Worm (Caenorhabditis elegans) whole organism, L4 larva: Measurements from ENCODE around the gene srt-64.

Experiments used
- F10B5.3 ChIP-seq: sonication (generic microtip); optimal IDR thresholded peaks from 2 replicates; lab custom pipeline; 2016; ENCODE audit warnings: mild to moderate bottlenecking, missing genetic modification characterization, missing compliant biosample characterization
- F26F4.8 ChIP-seq: fragments of 200-800 bp; sonication (Bioruptor generic); conservative IDR thresholded peaks from 2 replicates; pipeline ENCODE4 v1.3.6; 2022; ENCODE audit warnings: missing genetic modification characterization, missing compliant biosample characterization
- F44E2.7 ChIP-seq: fragments of 200-800 bp; sonication (Bioruptor generic); IDR thresholded peaks from 2 replicates; pipeline ENCODE4 v2.1.2; 2022; ENCODE audit warnings: missing genetic modification characterization, missing compliant biosample characterization
- F49E8.2 ChIP-seq: sonication (generic microtip); optimal IDR thresholded peaks from 2 replicates; lab custom pipeline; 2016; ENCODE audit warnings: missing compliant biosample characterization, mild to moderate bottlenecking, missing genetic modification characterization, borderline replicate concordance
- T20F7.1 ChIP-seq: fragments of 200-800 bp; sonication (Bioruptor generic); optimal IDR thresholded peaks from 2 replicates; lab custom pipeline; 2018; ENCODE audit warnings: mild to moderate bottlenecking, missing genetic modification characterization, missing compliant biosample characterization
- T26A8.4 ChIP-seq: fragments of 200-800 bp; sonication (Bioruptor generic); IDR thresholded peaks from 2 replicates; pipeline ENCODE4 v1.3.6; 2022; ENCODE audit warnings: missing genetic modification characterization, missing compliant biosample characterization
- Y105C5A.15 ChIP-seq: fragments of 200-800 bp; sonication (Bioruptor generic); IDR thresholded peaks from 2 replicates; pipeline ENCODE4 v1.3.6; 2022; ENCODE audit warnings: missing genetic modification characterization, missing compliant biosample characterization
- Y75B8A.6 ChIP-seq: fragments of 200-800 bp; sonication (Bioruptor generic); IDR thresholded peaks from 2 replicates; pipeline ENCODE4 v1.3.6; 2022; ENCODE audit warnings: missing genetic modification reagents, missing genetic modification characterization, missing compliant biosample characterization
- ZK546.5 ChIP-seq, 2 experiments: sonication (generic microtip); optimal IDR thresholded peaks; 2 replicates each; lab custom pipeline; 2017; ENCODE audit warnings: missing biosample characterization in 2 of 2, missing genetic modification characterization in 2 of 2
- aha-1 ChIP-seq: fragments of 150-350 bp; peaks from one replicate; lab custom pipeline; 2014; ENCODE audit warnings: missing biosample characterization, missing genetic modification characterization
- ama-1 ChIP-seq: fragments of 150-350 bp; optimal IDR thresholded peaks from 2 replicates; lab custom pipeline; 2014; ENCODE audit warnings: inconsistent platforms, mixed read lengths
- attf-4 ChIP-seq: sonication (generic microtip); optimal IDR thresholded peaks from 3 replicates; lab custom pipeline; 2017; ENCODE audit warnings: missing biosample characterization, missing genetic modification characterization
- ceh-20 ChIP-seq: fragments of 200-800 bp; sonication (Bioruptor generic); IDR thresholded peaks from 2 replicates; pipeline ENCODE4 v1.3.6; 2022; ENCODE audit warnings: missing genetic modification reagents, missing genetic modification characterization, missing compliant biosample characterization
- ceh-28 ChIP-seq: fragments of 150-350 bp; optimal IDR thresholded peaks from 2 replicates; lab custom pipeline; 2014; ENCODE audit warnings: missing biosample characterization, missing genetic modification reagents, missing genetic modification characterization
- ceh-44 ChIP-seq: fragments of 200-800 bp; sonication (Bioruptor generic); IDR thresholded peaks from 2 replicates; pipeline ENCODE4 v1.3.6; 2022; ENCODE audit warnings: missing genetic modification reagents, missing genetic modification characterization, missing compliant biosample characterization
- ceh-82 ChIP-seq: sonication (generic microtip); optimal IDR thresholded peaks from 2 replicates; lab custom pipeline; 2017; ENCODE audit warnings: missing biosample characterization, missing genetic modification characterization
- daf-12 ChIP-seq: fragments of 150-350 bp; optimal IDR thresholded peaks from 2 replicates; lab custom pipeline; 2014; ENCODE audit warnings: missing biosample characterization, missing genetic modification reagents, missing genetic modification characterization
- daf-16 ChIP-seq, 3 experiments: sonication (generic microtip); optimal IDR thresholded peaks; 2 replicates each; lab custom pipeline; 2016 to 2017; ENCODE audit warnings: missing genetic modification characterization in 3 of 3, missing genetic modification reagents in 3 of 3, mild to moderate bottlenecking in 2 of 3, missing compliant biosample characterization in 2 of 3, missing biosample characterization in 1 of 3, moderate library complexity in 1 of 3
- daf-19 ChIP-seq: fragments of 200-800 bp; sonication (Bioruptor generic); conservative IDR thresholded peaks from 2 replicates; pipeline ENCODE4 v1.3.6; 2022; ENCODE audit warnings: missing genetic modification characterization, missing compliant biosample characterization
- dmd-9 ChIP-seq: fragments of 200-800 bp; sonication (Bioruptor generic); IDR thresholded peaks from 2 replicates; pipeline ENCODE4 v1.3.6; 2022; ENCODE audit warnings: missing genetic modification reagents, missing genetic modification characterization, missing compliant biosample characterization
- gei-8 ChIP-seq: fragments of 200-800 bp; sonication (Bioruptor generic); optimal IDR thresholded peaks from 2 replicates; lab custom pipeline; 2018; ENCODE audit warnings: mild to moderate bottlenecking, missing genetic modification characterization, missing compliant biosample characterization
- hlh-11 ChIP-seq: fragments of 200-800 bp; sonication (Bioruptor generic); optimal IDR thresholded peaks from 2 replicates; lab custom pipeline; 2018; ENCODE audit warnings: mild to moderate bottlenecking, missing genetic modification characterization, missing compliant biosample characterization
- lim-7 ChIP-seq: fragments of 200-800 bp; sonication (Bioruptor generic); IDR thresholded peaks from 2 replicates; pipeline ENCODE4 v1.3.6; 2022; ENCODE audit warnings: missing genetic modification characterization, missing compliant biosample characterization
- lin-29 ChIP-seq: fragments of 200-800 bp; sonication (Bioruptor generic); IDR thresholded peaks from 2 replicates; pipeline ENCODE4 v1.3.6; 2022; ENCODE audit warnings: missing genetic modification reagents, missing genetic modification characterization, missing compliant biosample characterization
- lir-3 ChIP-seq: sonication (generic microtip); optimal IDR thresholded peaks from 2 replicates; lab custom pipeline; 2016; ENCODE audit warnings: mild to moderate bottlenecking, missing genetic modification characterization, missing compliant biosample characterization
- lsy-2 ChIP-seq, 2 experiments: fragments of 150-350 bp in 1 of 2; sonication (generic microtip) in 1 of 2; optimal IDR thresholded peaks; 2 replicates each; lab custom pipeline; 2014 to 2017; ENCODE audit warnings: missing biosample characterization in 2 of 2, missing genetic modification characterization in 2 of 2
- madf-5 ChIP-seq, 2 experiments: fragments of 200-800 bp; sonication (Bioruptor generic); IDR thresholded peaks; 2 replicates each; pipeline ENCODE4 v1.3.6; 2022; ENCODE audit warnings: missing compliant biosample characterization in 2 of 2, missing genetic modification characterization in 2 of 2
- madf-9 ChIP-seq: fragments of 200-800 bp; sonication (Bioruptor generic); conservative IDR thresholded peaks from 2 replicates; pipeline ENCODE4 v1.3.6; 2022; ENCODE audit warnings: missing genetic modification reagents, missing genetic modification characterization, missing compliant biosample characterization
- mdl-1 ChIP-seq, 2 experiments: fragments of 150-350 bp in 1 of 2; sonication (generic microtip) in 1 of 2; optimal IDR thresholded peaks; 2 replicates each; lab custom pipeline; 2014 to 2017; ENCODE audit warnings: missing biosample characterization in 2 of 2, missing genetic modification characterization in 2 of 2
- nhr-10 ChIP-seq: fragments of 150-350 bp; optimal IDR thresholded peaks from 2 replicates; lab custom pipeline; 2014; ENCODE audit warnings: missing biosample characterization, missing genetic modification characterization
- nhr-111 ChIP-seq: fragments of 200-800 bp; sonication (Bioruptor generic); optimal IDR thresholded peaks from 2 replicates; lab custom pipeline; 2018; ENCODE audit warnings: mild to moderate bottlenecking, missing genetic modification characterization, missing compliant biosample characterization
- nhr-25 ChIP-seq: sonication (generic microtip); optimal IDR thresholded peaks from 2 replicates; lab custom pipeline; 2017; ENCODE audit warnings: missing genetic modification characterization, mild to moderate bottlenecking, missing compliant biosample characterization, antibody characterized with exemption, moderate library complexity, borderline replicate concordance; ENCODE audit not compliant: insufficient read depth
- nhr-6 ChIP-seq: fragments of 150-350 bp; optimal IDR thresholded peaks from 2 replicates; lab custom pipeline; 2014; ENCODE audit warnings: missing biosample characterization, missing genetic modification characterization
- rbr-2 ChIP-seq: sonication (generic microtip); optimal IDR thresholded peaks from 2 replicates; lab custom pipeline; 2016; ENCODE audit warnings: missing genotype, missing genetic modification characterization, missing compliant biosample characterization
- saeg-2 ChIP-seq: fragments of 200-800 bp; sonication (Bioruptor generic); IDR thresholded peaks from 2 replicates; pipeline ENCODE4 v1.3.6; 2022; ENCODE audit warnings: missing genetic modification reagents, missing genetic modification characterization, missing compliant biosample characterization
- skn-1 ChIP-seq: fragments of 150-350 bp; optimal IDR thresholded peaks from 2 replicates; lab custom pipeline; 2014; ENCODE audit warnings: missing biosample characterization, missing genetic modification characterization
- snpc-4 ChIP-seq: fragments of 150-350 bp; optimal IDR thresholded peaks from 2 replicates; lab custom pipeline; 2014; ENCODE audit warnings: missing biosample characterization, missing genetic modification characterization
- spr-1 ChIP-seq: sonication (generic microtip); optimal IDR thresholded peaks from 2 replicates; lab custom pipeline; 2016; ENCODE audit warnings: mild to moderate bottlenecking, missing genetic modification characterization, missing compliant biosample characterization
- unc-39 ChIP-seq: sonication (generic microtip); optimal IDR thresholded peaks from 2 replicates; lab custom pipeline; 2017; ENCODE audit warnings: missing biosample characterization, missing genetic modification characterization
- unc-62 ChIP-seq, 3 experiments: fragments of 150-350 bp in 1 of 3; sonication (generic microtip); optimal IDR thresholded peaks in 2 of 3; peaks in 1 of 3; 1 replicate in 1 of 3; 2 replicates in 2 of 3; lab custom pipeline; 2014 to 2017; ENCODE audit warnings: missing biosample characterization in 3 of 3, missing genetic modification characterization in 3 of 3, missing genetic modification reagents in 3 of 3, missing genotype in 1 of 3
- zag-1 ChIP-seq: fragments of 150-350 bp; optimal IDR thresholded peaks from 2 replicates; lab custom pipeline; 2014; ENCODE audit warnings: missing biosample characterization, missing genetic modification characterization
- zfp-3 ChIP-seq: fragments of 200-800 bp; sonication (Bioruptor generic); conservative IDR thresholded peaks from 2 replicates; pipeline ENCODE4 v1.3.6; 2022; ENCODE audit warnings: missing genetic modification reagents, missing genetic modification characterization, missing compliant biosample characterization
- zip-11 ChIP-seq: fragments of 200-800 bp; sonication (Bioruptor generic); IDR thresholded peaks from 2 replicates; pipeline ENCODE4 v1.3.6; 2022; ENCODE audit warnings: missing genetic modification characterization, missing compliant biosample characterization
- ztf-11 ChIP-seq: fragments of 150-350 bp; optimal IDR thresholded peaks from 2 replicates; lab custom pipeline; 2014; ENCODE audit warnings: missing biosample characterization, missing genetic modification characterization

Gene srt-64

ce11 chrV:5165426-5165825 is 4.1 kb downstream of the srt-64 start, which contains the start of gene srw-140:
TSS of gene srw-140 (plus strand) at chrV:5165726.
- TF ChIP-seq attf-4 (tag; lab: Kevin White, UChicago): no peak
- peak in 1 of 2 experiments; percentile 35 for TF ChIP-seq unc-62 (GFP tag; optimal IDR thresholded peaks at IDR 0.05 in 1 of 2; lab: Kevin White, UChicago)
- no peak for TF ChIP-seq unc-62 (tag; optimal IDR thresholded peaks at IDR 0.05; lab: Kevin White, UChicago)
- peak; percentile 40 for TF ChIP-seq aha-1
- no peak for TF ChIP-seq zip-11 (GFP tag; lab: Robert Waterston, UW)
- TF ChIP-seq, all 104 proteins: peak for 2

DNA sequence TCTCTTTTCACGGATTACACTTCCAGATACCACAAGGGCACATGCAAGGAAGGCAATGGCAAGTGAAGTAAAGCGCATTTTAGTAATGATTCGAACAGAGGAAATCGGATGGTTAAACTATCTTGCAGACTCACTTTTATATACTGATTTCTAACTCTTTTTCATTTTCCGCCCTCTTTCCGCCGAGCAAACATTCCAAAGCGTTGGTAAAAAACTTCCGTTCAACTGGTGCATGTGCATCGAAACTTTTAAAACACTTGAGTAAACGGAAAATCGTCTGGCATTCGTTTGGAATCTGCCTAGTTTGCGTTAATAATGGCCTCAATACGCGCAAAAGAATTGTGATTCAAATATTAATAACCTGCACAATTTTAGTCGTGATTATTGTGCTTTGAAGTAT is 4.8 kb downstream of the srt-64 start, which contains the start of gene abu-7:
abu-7 (minus strand) TSS at position 101 of the 400 bp plus-strand sequence.
- TF ChIP-seq snpc-4 (tag; lab: Kevin White, UChicago) (no peak), Y105C5A.15 (GFP tag; lab: Robert Waterston, UW) (no peak), rbr-2 (tag; lab: Kevin White, UChicago) (no peak), daf-16 (GFP tag; optimal IDR thresholded peaks at IDR 0.05; lab: Kevin White, UChicago) (no peak), daf-16 (tag; optimal IDR thresholded peaks at IDR 0.05; lab: Kevin White, UChicago) (no peak), nhr-25 (no peak), ztf-11 (tag; lab: Kevin White, UChicago) (no peak), madf-9 (no peak), zag-1 (tag; lab: Kevin White, UChicago) (no peak), dmd-9 (no peak), lin-29 (GFP tag; lab: Robert Waterston, UW) (no peak), hlh-11 (tag; lab: Kevin White, UChicago) (no peak), T20F7.1 (no peak), F10B5.3 (no peak), T26A8.4 (GFP tag; lab: Robert Waterston, UW) (no peak), nhr-111 (GFP tag; lab: Kevin White, UChicago) (no peak), gei-8 (no peak), mdl-1 (tag; optimal IDR thresholded peaks at IDR 0.05; lab: Kevin White, UChicago) (no peak), ceh-44 (no peak), spr-1 (no peak), ama-1 (lab: Kevin White, UChicago) (no peak)

- TF ChIP-seq F44E2.7 (GFP tag; lab: Robert Waterston, UW) (no peak), attf-4 (tag; lab: Kevin White, UChicago) (no peak), madf-9 (no peak), T26A8.4 (GFP tag; lab: Robert Waterston, UW) (no peak), nhr-10 (tag; lab: Kevin White, UChicago) (no peak), nhr-6 (tag; lab: Kevin White, UChicago) (no peak), madf-5 (GFP tag; IDR thresholded peaks at IDR 0.05; lab: Robert Waterston, UW) (no peak), ceh-28 (tag; lab: Kevin White, UChicago) (no peak), F10B5.3 (no peak)
Observed at ce11 chrV:5161792-5162191, 7.7 kb downstream of the srt-64 start, which contains the start of gene abu-6. TSS of gene abu-6 (minus strand) at chrV:5161892.

- TF ChIP-seq ZK546.5 (tag; optimal IDR thresholded peaks at IDR 0.05; lab: Kevin White, UChicago) (no peak), ceh-44 (no peak), F49E8.2 (no peak), daf-12 (no peak), lim-7 (GFP tag; lab: Robert Waterston, UW) (0 out of 2 replicates have a peak, but pooled peaks have one; percentile 8)
Observed at ce11 chrV:5158302-5158701, 11.2 kb downstream of the srt-64 start, which contains the start of gene abu-15. TSS of gene abu-15 (plus strand) at chrV:5158602.

DNA sequence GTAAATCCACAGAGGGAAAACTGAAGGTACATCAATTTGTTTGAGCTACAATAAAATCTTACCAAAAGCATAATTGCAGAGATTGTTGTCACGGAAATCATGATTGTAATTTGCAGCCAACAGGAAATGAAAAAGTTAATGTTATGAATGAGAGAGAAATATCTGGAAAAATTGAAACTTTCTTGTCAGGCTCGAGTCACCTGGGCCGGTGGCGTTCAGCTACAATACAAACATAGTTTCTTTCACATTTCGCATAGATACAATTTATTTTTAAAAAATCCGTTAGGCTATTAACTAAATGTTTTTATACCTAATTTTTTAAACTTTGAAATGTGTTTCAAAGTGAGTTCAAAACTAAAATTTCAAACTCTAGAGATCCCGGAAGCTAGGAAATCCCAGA is 11.8 kb downstream of the srt-64 start, which contains the start of gene srx-39:
srx-39 (minus strand) TSS at position 101 of the 400 bp plus-strand sequence.
- TF ChIP-seq skn-1 (no peak), saeg-2 (no peak), rbr-2 (tag; lab: Kevin White, UChicago) (no peak), zfp-3 (GFP tag; lab: Robert Waterston, UW) (no peak), unc-39 (tag; lab: Kevin White, UChicago) (no peak), lir-3 (no peak), Y75B8A.6 (GFP tag; lab: Robert Waterston, UW) (no peak), F49E8.2 (no peak), ama-1 (lab: Kevin White, UChicago) (no peak), ceh-82 (tag; lab: Kevin White, UChicago) (no peak), lsy-2 (tag; optimal IDR thresholded peaks at IDR 0.05; lab: Kevin White, UChicago) (no peak), zag-1 (tag; lab: Kevin White, UChicago) (no peak), T26A8.4 (GFP tag; lab: Robert Waterston, UW) (no peak), daf-19 (GFP tag; lab: Robert Waterston, UW) (no peak), madf-9 (no peak), aha-1 (no peak), F26F4.8 (GFP tag; lab: Robert Waterston, UW) (no peak), zip-11 (GFP tag; lab: Robert Waterston, UW) (no peak), ceh-20 (GFP tag; lab: Robert Waterston, UW) (no peak)
